Fruit fly (Drosophila melanogaster): ENCODE results near the gene Sld5.

Sld5 gene

dm6 chr3R:26075252-26075651 is 18.9 kb upstream of the Sld5 start:
- TF ChIP-seq CG9948 (tag; optimal IDR thresholded peaks at IDR 0.05), result peak; percentile 50
- TF ChIP-seq Pif1B (GFP tag; optimal IDR thresholded peaks at IDR 0.05), result peak; percentile 2
- TF ChIP-seq CG8159 (tag; optimal IDR thresholded peaks at IDR 0.05), result peak; percentile 67
- no peak for TF ChIP-seq CG4496 (GFP tag; IDR thresholded peaks at IDR 0.05)
- peak; percentile 40 for TF ChIP-seq CG17806 (tag; optimal IDR thresholded peaks at IDR 0.05)
- TF ChIP-seq Pif1A (GFP tag; optimal IDR thresholded peaks at IDR 0.05), result no peak
- no peak for TF ChIP-seq CG32121 (GFP tag; IDR thresholded peaks at IDR 0.05)
- TF ChIP-seq CG14655 (GFP tag; optimal IDR thresholded peaks at IDR 0.05), result peak; percentile 35
- no peak for TF ChIP-seq EcR (GFP tag; optimal IDR thresholded peaks at IDR 0.05)
- no peak for TF ChIP-seq D1 (tag; optimal IDR thresholded peaks at IDR 0.05)
- no peak for TF ChIP-seq CG12605 (GFP tag; IDR thresholded peaks at IDR 0.05)
- TF ChIP-seq CG10348 (GFP tag; IDR thresholded peaks at IDR 0.05), result no peak
- peak; percentile 50 for TF ChIP-seq CG8301 (tag; optimal IDR thresholded peaks at IDR 0.05)
- TF ChIP-seq Ets98B (GFP tag; IDR thresholded peaks at IDR 0.05), result no peak
- no peak for TF ChIP-seq CG13204 (GFP tag; optimal IDR thresholded peaks at IDR 0.05)
- peak; percentile 19 for TF ChIP-seq CG15710 (tag; optimal IDR thresholded peaks at IDR 0.05)
- no peak for TF ChIP-seq gl (tag; optimal IDR thresholded peaks at IDR 0.05)

dm6 chr3R:26072477-26072876 is 16.1 kb upstream of the Sld5 start:
- TF ChIP-seq CG32121 (GFP tag; IDR thresholded peaks at IDR 0.05) (peak; percentile 64), Snoo (tag; optimal IDR thresholded peaks at IDR 0.05) (peak; percentile 61), CG9948 (tag; optimal IDR thresholded peaks at IDR 0.05) (peak; percentile 79), CG34367 (tag; optimal IDR thresholded peaks at IDR 0.05) (peak; percentile 65), CG4496 (GFP tag; IDR thresholded peaks at IDR 0.05) (peak; percentile 92), CG12605 (GFP tag; IDR thresholded peaks at IDR 0.05) (peak; percentile 80), CG17806 (tag; optimal IDR thresholded peaks at IDR 0.05) (peak; percentile 82), rn (GFP tag; IDR thresholded peaks at IDR 0.05) (peak; percentile 59; the same call in 1 of the 2 replicates), CG13204 (GFP tag; optimal IDR thresholded peaks at IDR 0.05) (peak; percentile 53), Pif1A (GFP tag; optimal IDR thresholded peaks at IDR 0.05) (peak; percentile 83), CG10348 (GFP tag; IDR thresholded peaks at IDR 0.05) (no peak), CG15710 (tag; optimal IDR thresholded peaks at IDR 0.05) (peak; percentile 76), gl (tag; optimal IDR thresholded peaks at IDR 0.05) (peak; percentile 64), CG8301 (tag; optimal IDR thresholded peaks at IDR 0.05) (peak; percentile 86), CG8159 (tag; optimal IDR thresholded peaks at IDR 0.05) (peak; percentile 74), CG14655 (GFP tag; optimal IDR thresholded peaks at IDR 0.05) (peak; percentile 87), D1 (tag; optimal IDR thresholded peaks at IDR 0.05) (no peak), Pif1B (GFP tag; optimal IDR thresholded peaks at IDR 0.05) (peak; percentile 80), fd96Ca (GFP tag; IDR thresholded peaks at IDR 0.05) (peak; percentile 83), EcR (GFP tag; optimal IDR thresholded peaks at IDR 0.05) (no peak), Ets98B (GFP tag; IDR thresholded peaks at IDR 0.05) (peak; percentile 85)

- TF ChIP-seq gl (tag; optimal IDR thresholded peaks at IDR 0.05) (no peak), CG15710 (tag; optimal IDR thresholded peaks at IDR 0.05) (peak; percentile 39), CG9948 (tag; optimal IDR thresholded peaks at IDR 0.05) (peak; percentile 40), CG13204 (GFP tag; optimal IDR thresholded peaks at IDR 0.05) (no peak), Pif1B (GFP tag; optimal IDR thresholded peaks at IDR 0.05) (peak; percentile 15), rn (GFP tag; IDR thresholded peaks at IDR 0.05) (no peak), CG17806 (tag; optimal IDR thresholded peaks at IDR 0.05) (peak; percentile 43), CG8159 (tag; optimal IDR thresholded peaks at IDR 0.05) (peak; percentile 60), Pif1A (GFP tag; optimal IDR thresholded peaks at IDR 0.05) (no peak), Snoo (tag; optimal IDR thresholded peaks at IDR 0.05) (peak; percentile 12), CG14655 (GFP tag; optimal IDR thresholded peaks at IDR 0.05) (peak; percentile 58), CG34367 (tag; optimal IDR thresholded peaks at IDR 0.05) (peak; percentile 25), CG8301 (tag; optimal IDR thresholded peaks at IDR 0.05) (peak; percentile 27), CG12605 (GFP tag; IDR thresholded peaks at IDR 0.05) (no peak)
These were observed 11.8 kb upstream of the Sld5 start for dm6 chr3R:26068135-26068534.

- no peak for TF ChIP-seq D1 (tag; optimal IDR thresholded peaks at IDR 0.05)
- TF ChIP-seq CG13204 (GFP tag; optimal IDR thresholded peaks at IDR 0.05), result peak; percentile 66
These were observed 8.4 kb upstream of the Sld5 start for dm6 chr3R:26064708-26065107.

dm6 chr3R:26062911-26063310 is 6.6 kb upstream of the Sld5 start, which contains the start of gene CG14551:
TSS of gene CG14551 (minus strand) at chr3R:26063011.
- TF ChIP-seq CG10348 (GFP tag; IDR thresholded peaks at IDR 0.05) (no peak), CG15710 (tag; optimal IDR thresholded peaks at IDR 0.05) (no peak), CG17806 (tag; optimal IDR thresholded peaks at IDR 0.05) (no peak), D1 (tag; optimal IDR thresholded peaks at IDR 0.05) (no peak), CG12605 (GFP tag; IDR thresholded peaks at IDR 0.05) (no peak), CG8159 (tag; optimal IDR thresholded peaks at IDR 0.05) (no peak), Pif1B (GFP tag; optimal IDR thresholded peaks at IDR 0.05) (no peak), gl (tag; optimal IDR thresholded peaks at IDR 0.05) (no peak), CG4496 (GFP tag; IDR thresholded peaks at IDR 0.05) (no peak), Pif1A (GFP tag; optimal IDR thresholded peaks at IDR 0.05) (no peak), CG34367 (tag; optimal IDR thresholded peaks at IDR 0.05) (no peak), CG9948 (tag; optimal IDR thresholded peaks at IDR 0.05) (no peak), fd96Ca (GFP tag; IDR thresholded peaks at IDR 0.05) (no peak), EcR (GFP tag; optimal IDR thresholded peaks at IDR 0.05) (no peak), rn (GFP tag; IDR thresholded peaks at IDR 0.05) (no peak)

- TF ChIP-seq Pif1A (GFP tag; optimal IDR thresholded peaks at IDR 0.05) (peak; percentile 77), CG32121 (GFP tag; IDR thresholded peaks at IDR 0.05) (peak; percentile 52; the same call in 1 of the 2 replicates), CG13204 (GFP tag; optimal IDR thresholded peaks at IDR 0.05) (peak; percentile 12), Snoo (tag; optimal IDR thresholded peaks at IDR 0.05) (peak; percentile 86), D1 (tag; optimal IDR thresholded peaks at IDR 0.05) (no peak), Pif1B (GFP tag; optimal IDR thresholded peaks at IDR 0.05) (peak; percentile 52), CG17806 (tag; optimal IDR thresholded peaks at IDR 0.05) (peak; percentile 36), CG34367 (tag; optimal IDR thresholded peaks at IDR 0.05) (peak; percentile 70), rn (GFP tag; IDR thresholded peaks at IDR 0.05) (no peak), CG4496 (GFP tag; IDR thresholded peaks at IDR 0.05) (peak; percentile 71; the same call in 2 of the 3 replicates), CG9948 (tag; optimal IDR thresholded peaks at IDR 0.05) (peak; percentile 32), gl (tag; optimal IDR thresholded peaks at IDR 0.05) (peak; percentile 57), CG14655 (GFP tag; optimal IDR thresholded peaks at IDR 0.05) (no peak), CG12605 (GFP tag; IDR thresholded peaks at IDR 0.05) (peak; percentile 68; the same call in 1 of the 2 replicates), CG8301 (tag; optimal IDR thresholded peaks at IDR 0.05) (peak; percentile 58), fd96Ca (GFP tag; IDR thresholded peaks at IDR 0.05) (no peak), CG15710 (tag; optimal IDR thresholded peaks at IDR 0.05) (peak; percentile 66), CG10348 (GFP tag; IDR thresholded peaks at IDR 0.05) (no peak), CG8159 (tag; optimal IDR thresholded peaks at IDR 0.05) (peak; percentile 60), Ets98B (GFP tag; IDR thresholded peaks at IDR 0.05) (peak; percentile 42; the same call in 1 of the 2 replicates), EcR (GFP tag; optimal IDR thresholded peaks at IDR 0.05) (no peak)
These were observed 2.8 kb upstream of the Sld5 start, which contains the start of the genes RpL34a and Trmt61 for dm6 chr3R:26059195-26059594. TSS of gene RpL34a (minus strand) at chr3R:26059267. TSS of gene Trmt61 (plus strand) at chr3R:26059496.

All from whole organism, pupa.